Worm (Caenorhabditis elegans): ENCODE measurements around the gene abt-1.

ce11 chrIV:10197317-10197867 is 17.3 kb downstream of the abt-1 start, which contains the start of gene gon-4:
- TF ChIP-seq nhr-85 (tag) (no peak), unc-62 (GFP tag; optimal IDR thresholded peaks at IDR 0.05) (no peak), ceh-82 (tag; optimal IDR thresholded peaks at IDR 0.05) (no peak), unc-30 (tag; optimal IDR thresholded peaks at IDR 0.05) (no peak), ztf-11 (tag; optimal IDR thresholded peaks at IDR 0.05) (no peak), egl-27 (tag; optimal IDR thresholded peaks at IDR 0.05) (no peak), hlh-4 (tag; optimal IDR thresholded peaks at IDR 0.05) (no peak), ceh-90 (tag; optimal IDR thresholded peaks at IDR 0.05) (no peak), mep-1 (tag; optimal IDR thresholded peaks at IDR 0.05) (peak; percentile 30), F16B12.6 (tag; optimal IDR thresholded peaks at IDR 0.05) (no peak)
